Worm (Caenorhabditis elegans) whole organism, L4 larva: ENCODE measurements around the gene C16A3.2.
A peak's percentile ranks its signal among the peaks of the same experiment; 100 is the strongest.

Source experiments
- D1046.2 ChIP-seq: fragments of 200-800 bp; sonication (Bioruptor generic); IDR thresholded peaks from 2 replicates; pipeline ENCODE4 v1.3.6; 2022; ENCODE audit warnings: missing genetic modification characterization, missing compliant biosample characterization
- F10B5.3 ChIP-seq: sonication (generic microtip); optimal IDR thresholded peaks from 2 replicates; lab custom pipeline; 2016; ENCODE audit warnings: mild to moderate bottlenecking, missing genetic modification characterization, missing compliant biosample characterization
- F44E2.7 ChIP-seq: fragments of 200-800 bp; sonication (Bioruptor generic); IDR thresholded peaks from 2 replicates; pipeline ENCODE4 v2.1.2; 2022; ENCODE audit warnings: missing genetic modification characterization, missing compliant biosample characterization
- T26A8.4 ChIP-seq: fragments of 200-800 bp; sonication (Bioruptor generic); IDR thresholded peaks from 2 replicates; pipeline ENCODE4 v1.3.6; 2022; ENCODE audit warnings: missing genetic modification characterization, missing compliant biosample characterization
- Y48G9A.11 ChIP-seq: fragments of 200-800 bp; sonication (Bioruptor generic); IDR thresholded peaks from 2 replicates; pipeline ENCODE4 v1.3.6; 2022; ENCODE audit warnings: missing genetic modification reagents, missing genetic modification characterization, missing compliant biosample characterization
- ZK337.2 ChIP-seq: fragments of 200-800 bp; sonication (Bioruptor generic); IDR thresholded peaks from 2 replicates; pipeline ENCODE4 v1.3.6; 2022; ENCODE audit warnings: missing genetic modification reagents, missing genetic modification characterization, missing compliant biosample characterization
- aly-2 ChIP-seq: sonication (generic microtip); optimal IDR thresholded peaks from 2 replicates; lab custom pipeline; 2018; ENCODE audit warnings: missing biosample characterization, missing genetic modification characterization
- arid-1 ChIP-seq: fragments of 200-800 bp; sonication (Bioruptor generic); conservative IDR thresholded peaks from 2 replicates; pipeline ENCODE4 v1.3.6; 2022; ENCODE audit warnings: missing genetic modification reagents, missing genetic modification characterization, missing compliant biosample characterization
- ceh-32 ChIP-seq: sonication (generic microtip); optimal IDR thresholded peaks from 2 replicates; lab custom pipeline; 2016; ENCODE audit warnings: mild to moderate bottlenecking, missing genetic modification characterization, missing compliant biosample characterization; ENCODE audit not compliant: poor library complexity
- ceh-62 ChIP-seq: sonication (generic microtip); optimal IDR thresholded peaks from 2 replicates; lab custom pipeline; 2017; ENCODE audit warnings: missing biosample characterization, missing genetic modification characterization
- ceh-82 ChIP-seq: sonication (generic microtip); optimal IDR thresholded peaks from 2 replicates; lab custom pipeline; 2017; ENCODE audit warnings: missing biosample characterization, missing genetic modification characterization
- ces-1 ChIP-seq: fragments of 150-350 bp; sonication (generic microtip); optimal IDR thresholded peaks from 4 replicates; lab custom pipeline; 2014; ENCODE audit warnings: missing biosample characterization, missing genetic modification reagents, missing genetic modification characterization
- daf-12 ChIP-seq: fragments of 150-350 bp; optimal IDR thresholded peaks from 2 replicates; lab custom pipeline; 2014; ENCODE audit warnings: missing biosample characterization, missing genetic modification reagents, missing genetic modification characterization
- dmd-8 ChIP-seq: fragments of 200-800 bp; sonication (Bioruptor generic); IDR thresholded peaks from 2 replicates; pipeline ENCODE4 v1.3.6; 2022; ENCODE audit warnings: missing genetic modification characterization, missing compliant biosample characterization
- dmd-9 ChIP-seq: fragments of 200-800 bp; sonication (Bioruptor generic); IDR thresholded peaks from 2 replicates; pipeline ENCODE4 v1.3.6; 2022; ENCODE audit warnings: missing genetic modification reagents, missing genetic modification characterization, missing compliant biosample characterization
- dpl-1 ChIP-seq: fragments of 150-350 bp; optimal IDR thresholded peaks from 2 replicates; lab custom pipeline; 2014; ENCODE audit warnings: missing biosample characterization, missing genetic modification reagents, missing genetic modification characterization
- duxl-1 ChIP-seq: sonication (generic microtip); optimal IDR thresholded peaks from 2 replicates; lab custom pipeline; 2016; ENCODE audit warnings: mild to moderate bottlenecking, missing genetic modification characterization, moderate library complexity, missing compliant biosample characterization; ENCODE audit not compliant: poor library complexity
- egl-27 ChIP-seq: sonication (generic microtip); optimal IDR thresholded peaks from 3 replicates; lab custom pipeline; 2017; ENCODE audit warnings: missing biosample characterization, missing genetic modification reagents, missing genetic modification characterization
- fos-1 ChIP-seq: fragments of 150-350 bp; optimal IDR thresholded peaks from 2 replicates; lab custom pipeline; 2014; ENCODE audit warnings: missing biosample characterization, missing genetic modification characterization
- hif-1 ChIP-seq, 2 experiments: sonication (generic microtip); optimal IDR thresholded peaks; 2 replicates each; lab custom pipeline; 2016 to 2017; ENCODE audit warnings: missing compliant biosample characterization in 2 of 2, missing genetic modification characterization in 2 of 2, missing genetic modification reagents in 2 of 2, missing genotype in 2 of 2, mild to moderate bottlenecking in 1 of 2
- hlh-30 ChIP-seq: sonication (generic microtip); optimal IDR thresholded peaks from 2 replicates; lab custom pipeline; 2017; ENCODE audit warnings: antibody characterized with exemption, mild to moderate bottlenecking, missing genetic modification characterization, missing compliant biosample characterization; ENCODE audit not compliant: insufficient read depth
- jun-1 ChIP-seq: fragments of 150-350 bp; optimal IDR thresholded peaks from 2 replicates; lab custom pipeline; 2014; ENCODE audit warnings: missing biosample characterization, missing genetic modification reagents, missing genetic modification characterization
- lim-7 ChIP-seq: fragments of 200-800 bp; sonication (Bioruptor generic); IDR thresholded peaks from 2 replicates; pipeline ENCODE4 v1.3.6; 2022; ENCODE audit warnings: missing genetic modification characterization, missing compliant biosample characterization
- lin-1 ChIP-seq: fragments of 200-800 bp; sonication (Bioruptor generic); IDR thresholded peaks from 2 replicates; pipeline ENCODE4 v1.3.6; 2022; ENCODE audit warnings: missing genetic modification reagents, missing genetic modification characterization, missing compliant biosample characterization
- lin-15B ChIP-seq: fragments of 150-350 bp; sonication (generic microtip); optimal IDR thresholded peaks from 3 replicates; lab custom pipeline; 2014; ENCODE audit warnings: missing biosample characterization, missing genetic modification characterization
- lin-29 ChIP-seq: fragments of 200-800 bp; sonication (Bioruptor generic); IDR thresholded peaks from 2 replicates; pipeline ENCODE4 v1.3.6; 2022; ENCODE audit warnings: missing genetic modification reagents, missing genetic modification characterization, missing compliant biosample characterization
- lsy-2 ChIP-seq, 2 experiments: fragments of 150-350 bp in 1 of 2; sonication (generic microtip) in 1 of 2; optimal IDR thresholded peaks; 2 replicates each; lab custom pipeline; 2014 to 2017; ENCODE audit warnings: missing biosample characterization in 2 of 2, missing genetic modification characterization in 2 of 2
- madf-5 ChIP-seq, 2 experiments: fragments of 200-800 bp; sonication (Bioruptor generic); IDR thresholded peaks; 2 replicates each; pipeline ENCODE4 v1.3.6; 2022; ENCODE audit warnings: missing compliant biosample characterization in 2 of 2, missing genetic modification characterization in 2 of 2
- madf-9 ChIP-seq: fragments of 200-800 bp; sonication (Bioruptor generic); conservative IDR thresholded peaks from 2 replicates; pipeline ENCODE4 v1.3.6; 2022; ENCODE audit warnings: missing genetic modification reagents, missing genetic modification characterization, missing compliant biosample characterization
- mep-1 ChIP-seq: fragments of 150-350 bp; sonication (generic microtip); optimal IDR thresholded peaks from 3 replicates; lab custom pipeline; 2014; ENCODE audit warnings: missing biosample characterization, missing genetic modification characterization
- mxl-3 ChIP-seq: fragments of 200-800 bp; sonication (Bioruptor generic); optimal IDR thresholded peaks from 2 replicates; lab custom pipeline; 2018; ENCODE audit warnings: mild to moderate bottlenecking, missing genetic modification characterization, missing compliant biosample characterization
- nhr-102 ChIP-seq: sonication (generic microtip); optimal IDR thresholded peaks from 2 replicates; lab custom pipeline; 2016; ENCODE audit warnings: mild to moderate bottlenecking, missing genetic modification characterization, moderate library complexity, missing compliant biosample characterization
- nhr-111 ChIP-seq: fragments of 200-800 bp; sonication (Bioruptor generic); optimal IDR thresholded peaks from 2 replicates; lab custom pipeline; 2018; ENCODE audit warnings: mild to moderate bottlenecking, missing genetic modification characterization, missing compliant biosample characterization
- nhr-28 ChIP-seq: fragments of 150-350 bp; optimal IDR thresholded peaks from 2 replicates; lab custom pipeline; 2014; ENCODE audit warnings: missing biosample characterization, missing genetic modification characterization
- nhr-42 ChIP-seq: fragments of 200-800 bp; sonication (Bioruptor generic); IDR thresholded peaks from 2 replicates; pipeline ENCODE4 v1.3.6; 2022; ENCODE audit warnings: missing genetic modification characterization, missing compliant biosample characterization
- nhr-48 ChIP-seq: sonication (generic microtip); optimal IDR thresholded peaks from 2 replicates; lab custom pipeline; 2016; ENCODE audit warnings: mild to moderate bottlenecking, missing genetic modification characterization, missing compliant biosample characterization
- nhr-76 ChIP-seq: fragments of 150-350 bp; optimal IDR thresholded peaks from 2 replicates; lab custom pipeline; 2014; ENCODE audit warnings: missing biosample characterization, missing genetic modification characterization
- pha-4 ChIP-seq, 2 experiments: fragments of 150-350 bp in 1 of 2; fragments of 200-800 bp in 1 of 2; sonication (Bioruptor generic) in 1 of 2; IDR thresholded peaks in 1 of 2; optimal IDR thresholded peaks in 1 of 2; 2 replicates each; pipeline versions ENCODE4 v1.3.6 to Lab custom; 2014 to 2022; ENCODE audit warnings: missing genetic modification characterization in 2 of 2, missing genetic modification reagents in 2 of 2, missing biosample characterization in 1 of 2, missing compliant biosample characterization in 1 of 2
- pqm-1 ChIP-seq: sonication (generic microtip); optimal IDR thresholded peaks from 2 replicates; lab custom pipeline; 2017; ENCODE audit warnings: missing biosample characterization, missing genetic modification characterization
- rbr-2 ChIP-seq: sonication (generic microtip); optimal IDR thresholded peaks from 2 replicates; lab custom pipeline; 2016; ENCODE audit warnings: missing genotype, missing genetic modification characterization, missing compliant biosample characterization
- saeg-2 ChIP-seq: fragments of 200-800 bp; sonication (Bioruptor generic); IDR thresholded peaks from 2 replicates; pipeline ENCODE4 v1.3.6; 2022; ENCODE audit warnings: missing genetic modification reagents, missing genetic modification characterization, missing compliant biosample characterization
- set-16 ChIP-seq: fragments of 200-800 bp; sonication (Bioruptor generic); IDR thresholded peaks from 2 replicates; pipeline ENCODE4 v1.3.6; 2022; ENCODE audit warnings: missing genetic modification reagents, missing genetic modification characterization, missing compliant biosample characterization
- snpc-4 ChIP-seq: fragments of 150-350 bp; optimal IDR thresholded peaks from 2 replicates; lab custom pipeline; 2014; ENCODE audit warnings: missing biosample characterization, missing genetic modification characterization
- spr-3 ChIP-seq: fragments of 200-800 bp; sonication (Bioruptor generic); optimal IDR thresholded peaks from 2 replicates; lab custom pipeline; 2018; ENCODE audit warnings: mild to moderate bottlenecking, missing genetic modification characterization, missing compliant biosample characterization
- tag-97 ChIP-seq: fragments of 200-800 bp; sonication (Bioruptor generic); IDR thresholded peaks from 2 replicates; pipeline ENCODE4 v1.3.6; 2022; ENCODE audit warnings: missing genetic modification characterization, missing compliant biosample characterization
- tra-1 ChIP-seq: fragments of 200-800 bp; sonication (Bioruptor generic); IDR thresholded peaks from 2 replicates; pipeline ENCODE4 v1.3.6; 2022; ENCODE audit warnings: missing genetic modification reagents, missing genetic modification characterization, missing compliant biosample characterization
- unc-39 ChIP-seq: sonication (generic microtip); optimal IDR thresholded peaks from 2 replicates; lab custom pipeline; 2017; ENCODE audit warnings: missing biosample characterization, missing genetic modification characterization
- vab-7 ChIP-seq: fragments of 200-800 bp; sonication (Bioruptor generic); IDR thresholded peaks from 2 replicates; pipeline ENCODE4 v1.3.6; 2022; ENCODE audit warnings: missing genetic modification reagents, missing genetic modification characterization, missing compliant biosample characterization
- zag-1 ChIP-seq: fragments of 150-350 bp; optimal IDR thresholded peaks from 2 replicates; lab custom pipeline; 2014; ENCODE audit warnings: missing biosample characterization, missing genetic modification characterization
- zip-11 ChIP-seq: fragments of 200-800 bp; sonication (Bioruptor generic); IDR thresholded peaks from 2 replicates; pipeline ENCODE4 v1.3.6; 2022; ENCODE audit warnings: missing genetic modification characterization, missing compliant biosample characterization
- ztf-11 ChIP-seq: fragments of 150-350 bp; optimal IDR thresholded peaks from 2 replicates; lab custom pipeline; 2014; ENCODE audit warnings: missing biosample characterization, missing genetic modification characterization
- ztf-7 ChIP-seq: fragments of 150-350 bp; optimal IDR thresholded peaks from 2 replicates; lab custom pipeline; 2014; ENCODE audit warnings: missing biosample characterization, missing genetic modification characterization

Gene C16A3.2

ce11 chrIII:6420995-6421404 lies 31.4 kb downstream of the C16A3.2 start (continued):
- TF ChIP-seq rbr-2 (tag; lab: Kevin White, UChicago) (peak; percentile 84), lin-15B (tag; lab: Kevin White, UChicago) (no peak), dmd-9 (GFP tag; lab: Robert Waterston, UW) (peak; percentile 73; the same call in 1 of the 2 replicates), D1046.2 (GFP tag; lab: Robert Waterston, UW) (no peak), madf-9 (GFP tag; lab: Robert Waterston, UW) (peak; percentile 68), pqm-1 (tag; lab: Kevin White, UChicago) (no peak), hlh-30 (tag; lab: Kevin White, UChicago) (peak; percentile 97), tag-97 (GFP tag; lab: Robert Waterston, UW) (no peak), snpc-4 (tag; lab: Kevin White, UChicago) (no peak), vab-7 (GFP tag; lab: Robert Waterston, UW) (no peak), dpl-1 (GFP tag; lab: Kevin White, UChicago) (peak; percentile 18), egl-27 (no peak), lsy-2 (tag; optimal IDR thresholded peaks at IDR 0.05; lab: Kevin White, UChicago) (peak; percentile 69 to 82), ces-1 (GFP tag; lab: Kevin White, UChicago) (no peak), ztf-11 (tag; lab: Kevin White, UChicago) (no peak), ztf-7 (tag; lab: Kevin White, UChicago) (no peak), nhr-111 (GFP tag; lab: Kevin White, UChicago) (no peak), F44E2.7 (GFP tag; lab: Robert Waterston, UW) (no peak), ceh-62 (tag; lab: Kevin White, UChicago) (no peak), daf-12 (no peak), fos-1 (tag; lab: Kevin White, UChicago) (no peak), jun-1 (tag; lab: Kevin White, UChicago) (peak; percentile 27), mep-1 (peak; percentile 79), unc-39 (tag; lab: Kevin White, UChicago) (no peak), pha-4 (GFP tag; IDR thresholded peaks at IDR 0.05; lab: Robert Waterston, UW) (peak; percentile 92), pha-4 (tag; optimal IDR thresholded peaks at IDR 0.05; lab: Kevin White, UChicago) (no peak), ceh-82 (tag; lab: Kevin White, UChicago) (no peak), nhr-42 (GFP tag; lab: Robert Waterston, UW) (peak; percentile 85), nhr-76 (tag; lab: Kevin White, UChicago) (peak; percentile 40), lim-7 (GFP tag; lab: Robert Waterston, UW) (no peak), set-16 (GFP tag; lab: Robert Waterston, UW) (peak; percentile 88), madf-5 (GFP tag; IDR thresholded peaks at IDR 0.05; lab: Robert Waterston, UW) (no peak), T26A8.4 (GFP tag; lab: Robert Waterston, UW) (peak; percentile 93), Y48G9A.11 (GFP tag; lab: Robert Waterston, UW) (no peak), dmd-8 (GFP tag; lab: Robert Waterston, UW) (no peak), lin-1 (GFP tag; lab: Robert Waterston, UW) (peak; percentile 95), hif-1 (tag; optimal IDR thresholded peaks at IDR 0.05; lab: Kevin White, UChicago) (peak; percentile 36 to 67), tra-1 (GFP tag; lab: Robert Waterston, UW) (peak; percentile 94), nhr-102 (tag; lab: Kevin White, UChicago) (peak; percentile 92), zip-11 (GFP tag; lab: Robert Waterston, UW) (no peak), saeg-2 (GFP tag; lab: Robert Waterston, UW) (peak; percentile 93), spr-3 (GFP tag; lab: Kevin White, UChicago) (peak; percentile 78), F10B5.3 (tag; lab: Kevin White, UChicago) (peak; percentile 34), mxl-3 (GFP tag; lab: Kevin White, UChicago) (peak; percentile 98), nhr-28 (peak; percentile 86), ZK337.2 (GFP tag; lab: Robert Waterston, UW) (0 out of 2 replicates have a peak, but pooled peaks have one; percentile 39), nhr-48 (tag; lab: Kevin White, UChicago) (peak; percentile 93), lin-29 (GFP tag; lab: Robert Waterston, UW) (no peak), duxl-1 (tag; lab: Kevin White, UChicago) (peak; percentile 46), ceh-32 (no peak), arid-1 (peak; percentile 78; the same call in 1 of the 2 replicates), zag-1 (tag; lab: Kevin White, UChicago) (no peak), aly-2 (tag; lab: Kevin White, UChicago) (no peak)
